Worm (Caenorhabditis elegans) whole organism, L4 larva: ENCODE data around the gene rha-1.

Source experiments
- F44E2.7 ChIP-seq: fragments of 200-800 bp; sonication (Bioruptor generic); IDR thresholded peaks from 2 replicates; pipeline ENCODE4 v2.1.2; 2022; ENCODE audit warnings: missing genetic modification characterization, missing compliant biosample characterization
- F49E8.2 ChIP-seq: sonication (generic microtip); optimal IDR thresholded peaks from 2 replicates; lab custom pipeline; 2016; ENCODE audit warnings: missing compliant biosample characterization, mild to moderate bottlenecking, missing genetic modification characterization, borderline replicate concordance
- arid-1 ChIP-seq: fragments of 200-800 bp; sonication (Bioruptor generic); conservative IDR thresholded peaks from 2 replicates; pipeline ENCODE4 v1.3.6; 2022; ENCODE audit warnings: missing genetic modification reagents, missing genetic modification characterization, missing compliant biosample characterization
- egl-27 ChIP-seq: sonication (generic microtip); optimal IDR thresholded peaks from 3 replicates; lab custom pipeline; 2017; ENCODE audit warnings: missing biosample characterization, missing genetic modification reagents, missing genetic modification characterization
- hlh-30 ChIP-seq: sonication (generic microtip); optimal IDR thresholded peaks from 2 replicates; lab custom pipeline; 2017; ENCODE audit warnings: antibody characterized with exemption, mild to moderate bottlenecking, missing genetic modification characterization, missing compliant biosample characterization; ENCODE audit not compliant: insufficient read depth
- nhr-111 ChIP-seq: fragments of 200-800 bp; sonication (Bioruptor generic); optimal IDR thresholded peaks from 2 replicates; lab custom pipeline; 2018; ENCODE audit warnings: mild to moderate bottlenecking, missing genetic modification characterization, missing compliant biosample characterization
- pha-4 ChIP-seq, 2 experiments: fragments of 150-350 bp in 1 of 2; fragments of 200-800 bp in 1 of 2; sonication (Bioruptor generic) in 1 of 2; IDR thresholded peaks in 1 of 2; optimal IDR thresholded peaks in 1 of 2; 2 replicates each; pipeline versions ENCODE4 v1.3.6 to Lab custom; 2014 to 2022; ENCODE audit warnings: missing genetic modification characterization in 2 of 2, missing genetic modification reagents in 2 of 2, missing biosample characterization in 1 of 2, missing compliant biosample characterization in 1 of 2
- set-16 ChIP-seq: fragments of 200-800 bp; sonication (Bioruptor generic); IDR thresholded peaks from 2 replicates; pipeline ENCODE4 v1.3.6; 2022; ENCODE audit warnings: missing genetic modification reagents, missing genetic modification characterization, missing compliant biosample characterization
- unc-62 ChIP-seq, 3 experiments: fragments of 150-350 bp in 1 of 3; sonication (generic microtip); optimal IDR thresholded peaks in 2 of 3; peaks in 1 of 3; 1 replicate in 1 of 3; 2 replicates in 2 of 3; lab custom pipeline; 2014 to 2017; ENCODE audit warnings: missing biosample characterization in 3 of 3, missing genetic modification characterization in 3 of 3, missing genetic modification reagents in 3 of 3, missing genotype in 1 of 3

- no peak for TF ChIP-seq egl-27
- TF ChIP-seq nhr-111 (GFP tag; lab: Kevin White, UChicago) = no peak
- TF ChIP-seq arid-1 = no peak
- no peak for TF ChIP-seq unc-62 (GFP tag; optimal IDR thresholded peaks at IDR 0.05 in 1 of 2; lab: Kevin White, UChicago)
- TF ChIP-seq unc-62 (tag; optimal IDR thresholded peaks at IDR 0.05; lab: Kevin White, UChicago) = no peak
- no peak for TF ChIP-seq F44E2.7 (GFP tag; lab: Robert Waterston, UW)
- TF ChIP-seq pha-4 (GFP tag; IDR thresholded peaks at IDR 0.05; lab: Robert Waterston, UW) = no peak
- no peak for TF ChIP-seq pha-4 (tag; optimal IDR thresholded peaks at IDR 0.05; lab: Kevin White, UChicago)
- no peak for TF ChIP-seq set-16 (GFP tag; lab: Robert Waterston, UW)
- TF ChIP-seq hlh-30 (tag; lab: Kevin White, UChicago) = no peak
- TF ChIP-seq F49E8.2 (tag; lab: Kevin White, UChicago) = no peak
Observed at ce11 chrII:8865078-8865477, 18.4 kb downstream of the rha-1 start, which contains the start of gene npr-20.
